Worm (Caenorhabditis elegans): ENCODE measurements around the gene C40H1.9.

Gene C40H1.9

DNA sequence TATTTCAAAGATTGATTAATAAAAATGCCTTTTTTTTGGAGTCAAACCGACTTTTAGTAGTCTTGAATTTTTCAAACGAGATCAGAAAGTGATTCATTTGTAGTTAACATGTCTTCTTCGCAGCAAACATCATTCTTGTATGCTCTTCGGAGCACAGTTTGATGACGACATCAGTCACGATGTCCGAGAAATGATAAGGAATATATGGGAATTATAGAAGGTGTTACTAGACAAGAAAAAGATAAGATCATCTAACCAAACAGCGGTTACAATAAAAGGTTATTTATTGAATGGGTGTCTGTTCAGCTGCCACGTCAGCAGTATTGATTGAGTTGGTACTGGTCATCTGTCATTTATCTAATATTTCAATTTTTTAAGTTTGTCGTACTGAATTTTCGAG lies 46.6 kb downstream of the C40H1.9 start:
- TF ChIP-seq aly-2 (tag; optimal IDR thresholded peaks at IDR 0.05) = no peak
- no peak for TF ChIP-seq sma-9 (GFP tag; optimal IDR thresholded peaks at IDR 0.05)
- no peak for TF ChIP-seq sma-9 (tag; optimal IDR thresholded peaks at IDR 0.05)
- TF ChIP-seq F13H6.1 (tag; optimal IDR thresholded peaks at IDR 0.05) = no peak
- TF ChIP-seq sem-4 (tag; optimal IDR thresholded peaks at IDR 0.05) = no peak

DNA sequence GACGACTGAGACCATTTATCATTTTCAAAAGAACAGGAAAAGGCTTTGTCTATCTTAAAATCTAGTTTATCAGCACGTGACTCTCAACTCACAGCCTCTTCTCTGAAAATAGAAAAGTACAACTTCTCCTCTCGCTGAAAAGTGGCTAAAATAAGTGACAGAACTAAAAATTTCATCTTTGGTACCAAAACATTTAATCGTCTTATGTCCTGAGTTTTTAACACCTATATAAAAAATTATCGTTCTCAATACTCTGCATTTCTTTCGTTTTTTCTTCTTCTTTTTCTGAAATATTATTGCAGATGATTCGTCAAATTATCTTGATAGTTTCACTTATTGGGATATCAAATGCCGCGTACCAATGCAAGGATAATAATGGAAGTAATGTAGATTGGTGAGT lies 47.2 kb downstream of the C40H1.9 start, which contains the start of gene crn-6:
crn-6 (plus strand) TSS at position 301 of the 400 bp plus-strand sequence.
- TF ChIP-seq lin-13 (GFP tag; optimal IDR thresholded peaks at IDR 0.05) (no peak), lin-39 (tag; optimal IDR thresholded peaks at IDR 0.05) (no peak), sem-4 (tag; optimal IDR thresholded peaks at IDR 0.05) (no peak), mdl-1 (tag; optimal IDR thresholded peaks at IDR 0.05) (no peak), ztf-1 (GFP tag; conservative IDR thresholded peaks at IDR 0.05) (no peak), ztf-4 (tag; optimal IDR thresholded peaks at IDR 0.05) (no peak), elt-1 (tag; optimal IDR thresholded peaks at IDR 0.05) (no peak), alr-1 (tag; optimal IDR thresholded peaks at IDR 0.05) (no peak), elt-3 (tag; optimal IDR thresholded peaks at IDR 0.05) (no peak), unc-55 (GFP tag; optimal IDR thresholded peaks at IDR 0.05) (no peak)
